Worm (Caenorhabditis elegans): ENCODE data around the gene metl-6.

DNA sequence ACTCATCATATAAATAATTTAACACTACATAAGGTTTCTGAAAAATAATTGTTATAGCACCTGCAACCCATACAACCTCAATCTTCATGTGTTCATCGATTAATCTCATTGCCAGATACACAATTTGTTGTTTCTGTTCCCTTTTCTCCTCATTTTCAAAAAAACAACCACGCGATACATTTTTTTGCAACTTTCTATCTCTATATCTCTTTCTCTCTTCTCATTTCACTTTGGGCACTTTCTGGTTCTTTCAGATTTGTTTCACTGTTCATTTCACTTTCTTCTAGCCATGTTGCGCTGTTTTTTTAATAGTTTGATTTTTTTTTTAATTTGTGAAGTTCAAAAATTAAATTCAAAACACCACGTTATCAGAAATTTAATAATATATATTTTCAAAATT, 37.7 kb upstream of the metl-6 start:
- TF ChIP-seq him-1 (tag; optimal IDR thresholded peaks at IDR 0.05) (no peak), dao-5 (tag; optimal IDR thresholded peaks at IDR 0.05) (no peak)

All from whole organism, L4/young adult.